Worm (Caenorhabditis elegans): ENCODE results near the gene pmk-2.

pmk-2 gene

ce11 chrIV:8175686-8176532 is 32.6 kb downstream of the pmk-2 start, which contains the start of gene pct-1:
Gene pct-1, plus strand, starts transcription at chrIV:8176482.
- TF ChIP-seq fkh-10 (GFP tag; optimal IDR thresholded peaks at IDR 0.05) = no peak
- peak; percentile 5 for TF ChIP-seq unc-42 (tag; optimal IDR thresholded peaks at IDR 0.05)
- TF ChIP-seq ceh-31 (tag; optimal IDR thresholded peaks at IDR 0.05) = peak; percentile 11

- TF ChIP-seq mec-3 (tag; optimal IDR thresholded peaks at IDR 0.05; ENCODE audit: borderline replicate concordance) (no peak), unc-42 (tag; optimal IDR thresholded peaks at IDR 0.05) (peak; percentile 81), fkh-10 (GFP tag; optimal IDR thresholded peaks at IDR 0.05) (peak; percentile 80), elt-4 (tag; optimal IDR thresholded peaks at IDR 0.05) (no peak)
Measured at ce11 chrIV:8181404-8181803, 38.1 kb downstream of the pmk-2 start.

ce11 chrIV:8182566-8182965 is 39.3 kb downstream of the pmk-2 start:
- TF ChIP-seq madf-2 (tag; optimal IDR thresholded peaks at IDR 0.05) = no peak
- peak; percentile 14 for TF ChIP-seq ref-2 (tag; optimal IDR thresholded peaks at IDR 0.05)
- TF ChIP-seq F13H6.1 (tag; optimal IDR thresholded peaks at IDR 0.05) = no peak
- TF ChIP-seq nfya-1 (tag; optimal IDR thresholded peaks at IDR 0.05) = peak; percentile 24
- peak; percentile 65 for TF ChIP-seq unc-42 (tag; optimal IDR thresholded peaks at IDR 0.05)
- no peak for TF ChIP-seq fkh-6 (tag; optimal IDR thresholded peaks at IDR 0.05)

ce11 chrIV:8183313-8183712 is 40.0 kb downstream of the pmk-2 start:
- TF ChIP-seq ama-1 (optimal IDR thresholded peaks at IDR 0.05) (no peak), tbx-2 (tag; optimal IDR thresholded peaks at IDR 0.05) (peak; percentile 63), ceh-19 (GFP tag; optimal IDR thresholded peaks at IDR 0.05) (peak; percentile 50), ceh-30 (tag; optimal IDR thresholded peaks at IDR 0.05) (no peak), ref-2 (tag; optimal IDR thresholded peaks at IDR 0.05) (peak; percentile 63), Y22D7AL.16 (tag; optimal IDR thresholded peaks at IDR 0.05) (no peak), pag-3 (tag; optimal IDR thresholded peaks at IDR 0.05; ENCODE audit: borderline replicate concordance) (no peak), ets-4 (tag; optimal IDR thresholded peaks at IDR 0.05) (no peak), ceh-14 (tag; optimal IDR thresholded peaks at IDR 0.05) (peak; percentile 44), ceh-2 (tag; optimal IDR thresholded peaks at IDR 0.05) (peak; percentile 12), dve-1 (tag; optimal IDR thresholded peaks at IDR 0.05) (no peak), pax-1 (tag; optimal IDR thresholded peaks at IDR 0.05) (no peak), eyg-1 (tag; optimal IDR thresholded peaks at IDR 0.05) (no peak), unc-86 (tag; optimal IDR thresholded peaks at IDR 0.05) (no peak), sdc-2 (tag; optimal IDR thresholded peaks at IDR 0.05) (peak; percentile 35), che-1 (tag; optimal IDR thresholded peaks at IDR 0.05) (no peak), elt-4 (tag; optimal IDR thresholded peaks at IDR 0.05) (peak; percentile 50), lim-6 (tag; optimal IDR thresholded peaks at IDR 0.05) (peak; percentile 19), ceh-34 (tag; optimal IDR thresholded peaks at IDR 0.05) (peak; percentile 69), ceh-24 (tag; optimal IDR thresholded peaks at IDR 0.05) (no peak), unc-55 (GFP tag; optimal IDR thresholded peaks at IDR 0.05) (no peak), nhr-232 (tag; optimal IDR thresholded peaks at IDR 0.05) (no peak), ceh-9 (tag; optimal IDR thresholded peaks at IDR 0.05) (no peak), nhr-11 (tag; optimal IDR thresholded peaks at IDR 0.05) (no peak), pqm-1 (tag; optimal IDR thresholded peaks at IDR 0.05) (peak; percentile 25), ttx-3 (tag; optimal IDR thresholded peaks at IDR 0.05) (no peak), syd-9 (tag; optimal IDR thresholded peaks at IDR 0.05) (peak; percentile 21), fkh-6 (tag; optimal IDR thresholded peaks at IDR 0.05) (no peak), madf-2 (tag; optimal IDR thresholded peaks at IDR 0.05) (no peak), hlh-6 (tag; optimal IDR thresholded peaks at IDR 0.05) (peak; percentile 19), ceh-22 (tag; optimal IDR thresholded peaks at IDR 0.05) (no peak), C08G9.2 (tag; optimal IDR thresholded peaks at IDR 0.05) (peak; percentile 13), rnt-1 (tag; optimal IDR thresholded peaks at IDR 0.05) (no peak), pros-1 (tag; optimal IDR thresholded peaks at IDR 0.05) (peak; percentile 56), K02D7.2 (tag; optimal IDR thresholded peaks at IDR 0.05) (no peak), fkh-10 (GFP tag; optimal IDR thresholded peaks at IDR 0.05) (no peak), pat-9 (tag; optimal IDR thresholded peaks at IDR 0.05) (no peak), F13H6.1 (tag; optimal IDR thresholded peaks at IDR 0.05) (peak; percentile 29), unc-3 (GFP tag; conservative IDR thresholded peaks at IDR 0.05) (no peak), unc-3 (tag; optimal IDR thresholded peaks at IDR 0.05) (no peak), hlh-8 (tag; optimal IDR thresholded peaks at IDR 0.05) (no peak), unc-42 (tag; optimal IDR thresholded peaks at IDR 0.05) (peak; percentile 70)
